Fruit fly (Drosophila melanogaster): Measurements from ENCODE around the gene chas.

Gene chas

dm6 chrX:17726551-17727180 is 28.1 kb upstream of the chas start (continued):
- no peak for TF ChIP-seq CG8089 (GFP tag; optimal IDR thresholded peaks at IDR 0.05)
- peak; percentile 49 for TF ChIP-seq Ptx1 (GFP tag; IDR thresholded peaks at IDR 0.05)
- peak; percentile 53 for TF ChIP-seq esg (GFP tag; conservative IDR thresholded peaks at IDR 0.05)
- peak; percentile 52 for TF ChIP-seq CG3281 (GFP tag; optimal IDR thresholded peaks at IDR 0.05)
- TF ChIP-seq Kr (GFP tag; optimal IDR thresholded peaks at IDR 0.05): no peak
- TF ChIP-seq CG12769 (tag; optimal IDR thresholded peaks at IDR 0.05): no peak
- TF ChIP-seq wdn (GFP tag; IDR thresholded peaks at IDR 0.05): no peak
- TF ChIP-seq Lim3 (GFP tag; IDR thresholded peaks at IDR 0.05): no peak
- no peak for TF ChIP-seq pb (GFP tag; optimal IDR thresholded peaks at IDR 0.05)
- no peak for TF ChIP-seq nom (GFP tag; optimal IDR thresholded peaks at IDR 0.05)
- no peak for TF ChIP-seq Chrac-16 (GFP tag; optimal IDR thresholded peaks at IDR 0.05)
- TF ChIP-seq row (GFP tag; IDR thresholded peaks at IDR 0.05): peak; percentile 51; the same call in 2 of the 3 replicates
- TF ChIP-seq Hand (GFP tag; optimal IDR thresholded peaks at IDR 0.05): no peak
- TF ChIP-seq CG10147 (GFP tag; optimal IDR thresholded peaks at IDR 0.05): peak; percentile 43
- no peak for TF ChIP-seq bowl (GFP tag; IDR thresholded peaks at IDR 0.05)
- TF ChIP-seq CG13894 (tag; optimal IDR thresholded peaks at IDR 0.05): no peak
- TF ChIP-seq knrl (GFP tag; IDR thresholded peaks at IDR 0.05; ENCODE audit: partially characterized antibody): no peak
- no peak for TF ChIP-seq az2 (GFP tag; optimal IDR thresholded peaks at IDR 0.05)
- no peak for TF ChIP-seq CG12219 (GFP tag; optimal IDR thresholded peaks at IDR 0.05)
- TF ChIP-seq tx (GFP tag; optimal IDR thresholded peaks at IDR 0.05): no peak
- no peak for TF ChIP-seq Usf (GFP tag; optimal IDR thresholded peaks at IDR 0.05)
- no peak for TF ChIP-seq Dek (tag; optimal IDR thresholded peaks at IDR 0.05)
- no peak for TF ChIP-seq CG3065 (GFP tag; optimal IDR thresholded peaks at IDR 0.05)
- no peak for TF ChIP-seq CG4360 (GFP tag; IDR thresholded peaks at IDR 0.05)
- TF ChIP-seq tio (GFP tag; optimal IDR thresholded peaks at IDR 0.05): no peak
- TF ChIP-seq Lhr (GFP tag; optimal IDR thresholded peaks at IDR 0.05): no peak
- peak; percentile 28; the same call in 1 of the 3 replicates for TF ChIP-seq Dbx (GFP tag; IDR thresholded peaks at IDR 0.05)
- no peak for TF ChIP-seq wek (GFP tag; optimal IDR thresholded peaks at IDR 0.05)
- TF ChIP-seq vvl (GFP tag; IDR thresholded peaks at IDR 0.05): peak; percentile 63; the same call in 1 of the 2 replicates
- no peak for TF ChIP-seq CG3838 (GFP tag; optimal IDR thresholded peaks at IDR 0.05)
- TF ChIP-seq CG14441 (GFP tag; IDR thresholded peaks at IDR 0.05): 0 out of 2 replicates have a peak, but pooled peaks have one; percentile 32
- TF ChIP-seq tap (tag; optimal IDR thresholded peaks at IDR 0.05): peak; percentile 52
- TF ChIP-seq lbe (GFP tag; optimal IDR thresholded peaks at IDR 0.05): no peak
- TF ChIP-seq CG2712 (tag; optimal IDR thresholded peaks at IDR 0.05): peak; percentile 51
- TF ChIP-seq E2f1 (GFP tag; IDR thresholded peaks at IDR 0.05): no peak
- TF ChIP-seq CG18476 (GFP tag; optimal IDR thresholded peaks at IDR 0.05): peak; percentile 26
- no peak for TF ChIP-seq CG6791 (GFP tag; IDR thresholded peaks at IDR 0.05; ENCODE audit: partially characterized antibody)
- no peak for TF ChIP-seq CG10431 (GFP tag; optimal IDR thresholded peaks at IDR 0.05)
- 0 out of 2 replicates have a peak, but pooled peaks have one; percentile 28 for TF ChIP-seq CG17328 (GFP tag; IDR thresholded peaks at IDR 0.05)
- TF ChIP-seq sim (GFP tag; IDR thresholded peaks at IDR 0.05): no peak
- TF ChIP-seq Hey (tag; optimal IDR thresholded peaks at IDR 0.05): no peak
- no peak for TF ChIP-seq CG12942 (GFP tag; optimal IDR thresholded peaks at IDR 0.05)
- TF ChIP-seq Dad (GFP tag; optimal IDR thresholded peaks at IDR 0.05): no peak
- no peak for TF ChIP-seq Mad (GFP tag; optimal IDR thresholded peaks at IDR 0.05)
- TF ChIP-seq Sox102F (GFP tag; optimal IDR thresholded peaks at IDR 0.05): peak; percentile 35
- TF ChIP-seq scrt (GFP tag; optimal IDR thresholded peaks at IDR 0.05): peak; percentile 1
- TF ChIP-seq h (optimal IDR thresholded peaks at IDR 0.05): no peak
- no peak for TF ChIP-seq eyg (GFP tag; optimal IDR thresholded peaks at IDR 0.05)
- TF ChIP-seq cg (GFP tag; optimal IDR thresholded peaks at IDR 0.05): no peak
- no peak for TF ChIP-seq unc-4 (GFP tag; IDR thresholded peaks at IDR 0.05; ENCODE audit: partially characterized antibody)
- TF ChIP-seq CG12391 (tag; optimal IDR thresholded peaks at IDR 0.05): peak; percentile 27

Measured in whole organism, embryonic.